Fruit fly (Drosophila melanogaster) whole organism, embryonic: ENCODE data around the gene CG31098.

ENCODE experiments used
- CG13775 ChIP-seq: fragments of 200-800 bp; sonication (Bioruptor generic); optimal IDR thresholded peaks from 3 replicates; lab custom pipeline; 2017; ENCODE audit warnings: missing biosample characterization, mild to moderate bottlenecking, missing genetic modification characterization
- CG30431 ChIP-seq: fragments of 200-800 bp; sonication (Bioruptor generic); optimal IDR thresholded peaks from 2 replicates; lab custom pipeline; 2017; ENCODE audit warnings: missing biosample characterization, missing genetic modification characterization
- CG34376 ChIP-seq: fragments of 200-800 bp; sonication (Bioruptor generic); optimal IDR thresholded peaks from 2 replicates; lab custom pipeline; 2018; ENCODE audit warnings: missing biosample characterization, mild to moderate bottlenecking, missing genetic modification characterization
- PHDP ChIP-seq: fragments of 200-800 bp; sonication (Bioruptor generic); optimal IDR thresholded peaks from 3 replicates; lab custom pipeline; 2018; ENCODE audit warnings: missing biosample characterization, mild to moderate bottlenecking, missing genetic modification characterization, moderate library complexity
- chm ChIP-seq: fragments of 200-800 bp; sonication (Bioruptor generic); IDR thresholded peaks from 2 replicates; pipeline ENCODE4 v1.3.6; 2022; ENCODE audit warnings: missing biosample characterization, missing genetic modification characterization
- kay ChIP-seq: fragments of 200-800 bp; sonication (Bioruptor generic); optimal IDR thresholded peaks from 2 replicates; lab custom pipeline; 2016; ENCODE audit warnings: missing biosample characterization, missing genetic modification characterization
- knrl ChIP-seq: fragments of 200-800 bp; sonication (Bioruptor generic); IDR thresholded peaks from 3 replicates; pipeline ENCODE4 v1.3.6; 2022; ENCODE audit warnings: missing biosample characterization, missing genetic modification characterization; ENCODE audit not compliant: partially characterized antibody
- lov ChIP-seq, 2 experiments: fragments of 200-800 bp in 1 of 2; fragments of >200 bp in 1 of 2; sonication (Bioruptor generic) in 1 of 2; IDR thresholded peaks in 1 of 2; optimal IDR thresholded peaks in 1 of 2; 2 replicates in 1 of 2; 3 replicates in 1 of 2; pipeline versions ENCODE4 v1.3.6 to Lab custom; 2017 to 2022; ENCODE audit warnings: missing biosample characterization in 1 of 2, missing genetic modification characterization in 1 of 2
- ro ChIP-seq: fragments of 200-800 bp; sonication (Bioruptor generic); IDR thresholded peaks from 2 replicates; pipeline ENCODE4 v1.3.6; 2022; ENCODE audit warnings: missing biosample characterization, missing genetic modification characterization
- zen ChIP-seq: fragments of 200-800 bp; sonication (Bioruptor generic); optimal IDR thresholded peaks from 3 replicates; lab custom pipeline; 2018; ENCODE audit warnings: missing biosample characterization, mild to moderate bottlenecking, missing genetic modification characterization, moderate library complexity

DNA sequence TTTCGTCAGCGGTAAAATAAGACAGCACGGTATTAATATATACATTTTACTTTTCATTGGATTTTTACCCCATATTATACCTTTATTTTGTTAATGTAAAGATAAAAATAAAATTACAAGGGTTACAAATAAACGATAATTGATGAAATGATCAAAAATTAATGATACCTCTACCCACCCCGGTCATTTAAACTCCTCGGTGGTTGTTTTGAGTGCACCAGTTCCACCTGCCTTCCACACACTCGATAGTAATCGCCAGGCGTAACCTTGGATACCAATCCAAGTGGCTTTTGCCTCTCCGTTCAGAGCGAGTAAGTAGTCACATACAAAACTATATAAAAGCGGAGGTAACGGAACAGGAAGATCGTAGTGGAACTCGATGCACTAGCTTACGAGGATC lies 47.2 kb upstream of the CG31098 start, which contains the start of gene rha:
- TF ChIP-seq CG13775: no peak
- TF ChIP-seq lov (optimal IDR thresholded peaks at IDR 0.05; lab: Kevin White, UChicago): no peak
- no peak for TF ChIP-seq lov (GFP tag; IDR thresholded peaks at IDR 0.05; lab: Robert Waterston, UW)
- TF ChIP-seq kay (GFP tag; lab: Kevin White, UChicago): no peak
- TF ChIP-seq zen (tag; lab: Kevin White, UChicago): no peak
- TF ChIP-seq PHDP (tag; lab: Kevin White, UChicago): no peak
- no peak for TF ChIP-seq ro (GFP tag; lab: Robert Waterston, UW)
- no peak for TF ChIP-seq knrl (GFP tag; lab: Robert Waterston, UW)
- no peak for TF ChIP-seq chm (GFP tag; lab: Robert Waterston, UW)
- TF ChIP-seq CG30431 (GFP tag; lab: Kevin White, UChicago): no peak
- no peak for TF ChIP-seq CG34376 (GFP tag; lab: Kevin White, UChicago)
